Fruit fly (Drosophila melanogaster): ENCODE results near the gene CG9386.

CG9386 gene

DNA sequence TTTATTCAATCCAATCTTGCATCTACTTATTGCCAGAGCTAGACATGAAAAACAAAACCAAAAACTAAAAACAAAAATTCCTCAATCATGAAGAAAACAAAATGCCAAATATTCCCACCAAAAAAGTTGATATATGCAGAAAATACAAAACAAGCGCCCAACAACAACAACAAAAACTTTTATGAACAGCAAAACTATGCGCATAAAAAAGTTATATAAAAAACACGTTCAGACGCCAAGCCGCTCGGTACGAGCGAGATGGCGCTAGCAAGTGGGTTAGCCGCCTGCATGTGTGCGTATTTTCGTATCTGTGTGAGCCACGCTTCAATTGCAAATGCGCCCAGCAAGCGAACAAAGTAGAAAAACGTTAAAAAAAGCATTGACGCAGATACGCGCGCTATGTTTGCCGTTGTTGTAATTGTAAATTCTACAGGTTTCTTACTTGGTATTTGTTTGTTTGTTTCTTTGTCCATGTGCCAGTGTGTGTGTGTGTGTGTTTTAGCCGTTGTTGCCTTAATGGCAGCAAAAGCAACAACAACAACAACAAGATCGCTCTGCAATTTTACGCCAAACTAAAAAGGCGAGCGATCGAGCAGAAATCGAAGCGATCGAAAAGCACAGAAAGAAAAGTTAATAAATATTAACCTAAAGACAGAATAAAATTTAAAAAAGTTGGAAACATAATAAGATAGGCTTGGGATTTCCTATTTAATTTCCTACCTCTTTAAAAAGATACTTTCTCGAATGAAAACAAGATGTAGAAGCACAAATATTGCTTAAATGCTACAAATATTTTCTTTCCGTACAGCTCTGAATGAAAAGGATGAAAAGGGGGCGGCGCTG is 38.4 kb upstream of the CG9386 start (continued):
- peak; percentile 40; the same call in 1 of the 3 replicates for TF ChIP-seq so (GFP tag; IDR thresholded peaks at IDR 0.05)
- no peak for TF ChIP-seq HLHmδ (GFP tag; optimal IDR thresholded peaks at IDR 0.05)
- peak; percentile 93 for TF ChIP-seq sd (tag; optimal IDR thresholded peaks at IDR 0.05)
- no peak for TF ChIP-seq CG8089 (GFP tag; optimal IDR thresholded peaks at IDR 0.05)
- TF ChIP-seq CG2116 (GFP tag; optimal IDR thresholded peaks at IDR 0.05): no peak
- TF ChIP-seq CG4360 (GFP tag; IDR thresholded peaks at IDR 0.05): peak; percentile 65
- peak; percentile 72 for TF ChIP-seq cg (GFP tag; optimal IDR thresholded peaks at IDR 0.05)
- TF ChIP-seq Stat92E (GFP tag; optimal IDR thresholded peaks at IDR 0.05): no peak
- peak; percentile 76 for TF ChIP-seq abd-A (tag; optimal IDR thresholded peaks at IDR 0.05)
- peak; percentile 22 for TF ChIP-seq pros (GFP tag; optimal IDR thresholded peaks at IDR 0.05)
- no peak for TF ChIP-seq CG12299 (tag; optimal IDR thresholded peaks at IDR 0.05)
- no peak for TF ChIP-seq CG5245 (GFP tag; optimal IDR thresholded peaks at IDR 0.05)
- peak; percentile 22; the same call in 1 of the 2 replicates for TF ChIP-seq CG13287 (GFP tag; IDR thresholded peaks at IDR 0.05; ENCODE audit: partially characterized antibody)
- TF ChIP-seq Ets65A (GFP tag): peak; percentile 70
- TF ChIP-seq chinmo (GFP tag; IDR thresholded peaks at IDR 0.05; ENCODE audit: partially characterized antibody): peak; percentile 99
- no peak for TF ChIP-seq Lhr (GFP tag; optimal IDR thresholded peaks at IDR 0.05)
- TF ChIP-seq hbn (GFP tag; IDR thresholded peaks at IDR 0.05; ENCODE audit: partially characterized antibody): no peak
- TF ChIP-seq esg (GFP tag; conservative IDR thresholded peaks at IDR 0.05): no peak
- peak; percentile 6 for TF ChIP-seq Asciz (GFP tag; optimal IDR thresholded peaks at IDR 0.05)
- TF ChIP-seq nom (GFP tag; optimal IDR thresholded peaks at IDR 0.05): peak; percentile 28
- no peak for TF ChIP-seq B-H1 (GFP tag; IDR thresholded peaks at IDR 0.05)
- peak in 1 of 2 experiments; percentile 62 for TF ChIP-seq Pdp1 (GFP tag; optimal IDR thresholded peaks at IDR 0.05)
- peak; percentile 74 for TF ChIP-seq Drgx (GFP tag; IDR thresholded peaks at IDR 0.05)
- TF ChIP-seq fd96Cb (tag; optimal IDR thresholded peaks at IDR 0.05): no peak
- peak; percentile 84 for TF ChIP-seq sqz (GFP tag; optimal IDR thresholded peaks at IDR 0.05)
- no peak for TF ChIP-seq Doc2 (GFP tag; IDR thresholded peaks at IDR 0.05)
- no peak for TF ChIP-seq aop (GFP tag; IDR thresholded peaks at IDR 0.05)

dm6 chr3R:9591769-9592388 is 36.7 kb upstream of the CG9386 start:
- TF ChIP-seq unc-4 (GFP tag; IDR thresholded peaks at IDR 0.05; ENCODE audit: partially characterized antibody): no peak
- TF ChIP-seq kni (GFP tag; optimal IDR thresholded peaks at IDR 0.05): peak; percentile 43
- no peak for TF ChIP-seq CG13123 (GFP tag; optimal IDR thresholded peaks at IDR 0.05)
- TF ChIP-seq gro (GFP tag; optimal IDR thresholded peaks at IDR 0.05): no peak
- TF ChIP-seq CG13624 (GFP tag; optimal IDR thresholded peaks at IDR 0.05): no peak
- no peak for TF ChIP-seq MTF-1 (GFP tag; optimal IDR thresholded peaks at IDR 0.05; ENCODE audit: borderline replicate concordance)
- no peak for TF ChIP-seq Fer2 (tag; optimal IDR thresholded peaks at IDR 0.05)
- TF ChIP-seq Ravus (GFP tag; IDR thresholded peaks at IDR 0.05): no peak
- TF ChIP-seq gem (tag; optimal IDR thresholded peaks at IDR 0.05): peak; percentile 10
- TF ChIP-seq lab (GFP tag; optimal IDR thresholded peaks at IDR 0.05): no peak
- peak; percentile 11 for TF ChIP-seq sug (tag; optimal IDR thresholded peaks at IDR 0.05)
- TF ChIP-seq Mrtf (GFP tag; IDR thresholded peaks at IDR 0.05): no peak
- TF ChIP-seq D (optimal IDR thresholded peaks at IDR 0.05): no peak
- peak; percentile 1 for TF ChIP-seq D (GFP tag; optimal IDR thresholded peaks at IDR 0.05)
- no peak for TF ChIP-seq Doc2 (GFP tag; IDR thresholded peaks at IDR 0.05)
- TF ChIP-seq nom (GFP tag; optimal IDR thresholded peaks at IDR 0.05): peak; percentile 16
- TF ChIP-seq Fer1 (GFP tag; optimal IDR thresholded peaks at IDR 0.05): no peak
- no peak for TF ChIP-seq CG2120 (GFP tag; optimal IDR thresholded peaks at IDR 0.05)
- no peak for TF ChIP-seq CG34422 (GFP tag; IDR thresholded peaks at IDR 0.05)
- TF ChIP-seq Hr51 (GFP tag; optimal IDR thresholded peaks at IDR 0.05): no peak
- peak; percentile 75 for TF ChIP-seq sens (GFP tag)
- TF ChIP-seq CG10462 (GFP tag; optimal IDR thresholded peaks at IDR 0.05): no peak
- TF ChIP-seq pfk (GFP tag; optimal IDR thresholded peaks at IDR 0.05): no peak

Data from whole organism, embryonic.